Worm (Caenorhabditis elegans) whole organism, young adult: ENCODE measurements around the gene syd-2.

Experiments
- B0261.1 ChIP-seq: sonication (generic microtip); optimal IDR thresholded peaks from 2 replicates; lab custom pipeline; 2016; ENCODE audit warnings: mild to moderate bottlenecking, missing genetic modification characterization, moderate library complexity, missing compliant biosample characterization
- D2030.7 ChIP-seq: fragments of 200-800 bp; sonication (Bioruptor generic); IDR thresholded peaks from 2 replicates; pipeline ENCODE4 v1.3.6; 2022; ENCODE audit warnings: missing genetic modification reagents, missing genetic modification characterization, missing compliant biosample characterization
- F33H1.4 ChIP-seq: fragments of 200-800 bp; sonication (Bioruptor generic); IDR thresholded peaks from 2 replicates; pipeline ENCODE4 v1.3.6; 2022; ENCODE audit warnings: missing genetic modification reagents, missing genetic modification characterization, missing compliant biosample characterization
- F49E8.2 ChIP-seq: sonication (generic microtip); optimal IDR thresholded peaks from 3 replicates; lab custom pipeline; 2017; ENCODE audit warnings: missing genetic modification characterization, mild to moderate bottlenecking, missing compliant biosample characterization, antibody characterized with exemption, moderate library complexity; ENCODE audit not compliant: insufficient read depth
- F52B5.7 ChIP-seq: sonication (generic microtip); optimal IDR thresholded peaks from 2 replicates; lab custom pipeline; 2016; ENCODE audit warnings: mild to moderate bottlenecking, missing genetic modification characterization, missing compliant biosample characterization
- Y56A3A.18 ChIP-seq: fragments of 200-800 bp; sonication (Bioruptor generic); IDR thresholded peaks from 2 replicates; pipeline ENCODE4 v1.3.6; 2022; ENCODE audit warnings: missing genetic modification reagents, missing genetic modification characterization, missing compliant biosample characterization
- Y67H2A.10 ChIP-seq: fragments of 200-800 bp; sonication (Bioruptor generic); conservative IDR thresholded peaks from 2 replicates; pipeline ENCODE4 v1.3.6; 2022; ENCODE audit warnings: missing genetic modification reagents, missing genetic modification characterization, missing compliant biosample characterization
- Y95B8A.8 ChIP-seq: fragments of 200-800 bp; sonication (Bioruptor generic); IDR thresholded peaks from 2 replicates; pipeline ENCODE4 v1.3.6; 2022; ENCODE audit warnings: missing genetic modification reagents, missing genetic modification characterization, missing compliant biosample characterization
- attf-3 ChIP-seq: fragments of 200-800 bp; sonication (Bioruptor generic); conservative IDR thresholded peaks from 2 replicates; pipeline ENCODE4 v1.3.6; 2022; ENCODE audit warnings: missing genetic modification reagents, missing genetic modification characterization, missing compliant biosample characterization
- attf-5 ChIP-seq: fragments of 200-800 bp; sonication (Bioruptor generic); optimal IDR thresholded peaks from 2 replicates; lab custom pipeline; 2018; ENCODE audit warnings: mild to moderate bottlenecking, missing genetic modification characterization, missing compliant biosample characterization
- bed-2 ChIP-seq: fragments of 200-800 bp; sonication (Bioruptor generic); IDR thresholded peaks from 2 replicates; pipeline ENCODE4 v1.3.6; 2022; ENCODE audit warnings: missing genetic modification reagents, missing genetic modification characterization, missing compliant biosample characterization
- cebp-2 ChIP-seq: fragments of 200-800 bp; sonication (Bioruptor generic); IDR thresholded peaks from 2 replicates; pipeline ENCODE4 v1.3.6; 2022; ENCODE audit warnings: missing genetic modification characterization, missing compliant biosample characterization
- ceh-100 ChIP-seq: fragments of 200-800 bp; sonication (Bioruptor generic); IDR thresholded peaks from 2 replicates; pipeline ENCODE4 v1.3.6; 2022; ENCODE audit warnings: missing genetic modification reagents, missing genetic modification characterization, missing compliant biosample characterization
- ceh-40 ChIP-seq: fragments of 200-800 bp; sonication (Bioruptor generic); IDR thresholded peaks from 2 replicates; pipeline ENCODE4 v1.3.6; 2022; ENCODE audit warnings: missing genetic modification characterization, missing compliant biosample characterization
- ceh-58 ChIP-seq: fragments of 200-800 bp; sonication (Bioruptor generic); IDR thresholded peaks from 2 replicates; pipeline ENCODE4 v1.3.6; 2022; ENCODE audit warnings: missing genetic modification characterization, missing compliant biosample characterization
- chd-7 ChIP-seq: sonication (generic microtip); optimal IDR thresholded peaks from 2 replicates; lab custom pipeline; 2016; ENCODE audit warnings: mild to moderate bottlenecking, missing genetic modification characterization, moderate library complexity, missing compliant biosample characterization
- dpl-1 ChIP-seq: fragments of 150-350 bp; optimal IDR thresholded peaks from 2 replicates; lab custom pipeline; 2014; ENCODE audit warnings: missing biosample characterization, missing genetic modification reagents, missing genetic modification characterization
- let-526 ChIP-seq: fragments of 200-800 bp; sonication (Bioruptor generic); IDR thresholded peaks from 2 replicates; pipeline ENCODE4 v1.3.6; 2022; ENCODE audit warnings: missing genetic modification reagents, missing genetic modification characterization, missing compliant biosample characterization
- lin-54 ChIP-seq: fragments of 200-800 bp; sonication (Bioruptor generic); optimal IDR thresholded peaks from 2 replicates; lab custom pipeline; 2018; ENCODE audit warnings: mild to moderate bottlenecking, missing genetic modification characterization, missing compliant biosample characterization
- lir-1 ChIP-seq: fragments of 200-800 bp; sonication (Bioruptor generic); conservative IDR thresholded peaks from 2 replicates; pipeline ENCODE4 v1.3.6; 2022; ENCODE audit warnings: missing genetic modification reagents, missing genetic modification characterization, missing compliant biosample characterization
- madf-6 ChIP-seq: fragments of 200-800 bp; sonication (Bioruptor generic); IDR thresholded peaks from 2 replicates; pipeline ENCODE4 v1.3.6; 2022; ENCODE audit warnings: missing genetic modification reagents, missing genetic modification characterization, missing compliant biosample characterization
- mcd-1 ChIP-seq: fragments of 200-800 bp; sonication (Bioruptor generic); IDR thresholded peaks from 2 replicates; pipeline ENCODE4 v1.3.6; 2022; ENCODE audit warnings: missing genetic modification reagents, missing genetic modification characterization, missing compliant biosample characterization
- nhr-80 ChIP-seq: sonication (generic microtip); optimal IDR thresholded peaks from 2 replicates; lab custom pipeline; 2016; ENCODE audit warnings: missing genetic modification characterization, missing compliant biosample characterization
- repo-1 ChIP-seq: sonication (generic microtip); optimal IDR thresholded peaks from 2 replicates; lab custom pipeline; 2017; ENCODE audit warnings: mild to moderate bottlenecking, missing genetic modification characterization, missing compliant biosample characterization
- snpc-1.3 ChIP-seq: sonication (generic microtip); optimal IDR thresholded peaks from 2 replicates; lab custom pipeline; 2017; ENCODE audit warnings: missing genetic modification characterization, mild to moderate bottlenecking, missing compliant biosample characterization, antibody characterized with exemption, moderate library complexity, missing genotype, missing genetic modification reagents; ENCODE audit not compliant: insufficient read depth
- snpc-3.4 ChIP-seq: sonication (generic microtip); optimal IDR thresholded peaks from 2 replicates; lab custom pipeline; 2017; ENCODE audit warnings: missing genetic modification characterization, mild to moderate bottlenecking, missing compliant biosample characterization, antibody characterized with exemption, moderate library complexity, missing genotype, missing genetic modification reagents
- sptf-2 ChIP-seq: fragments of 200-800 bp; sonication (Bioruptor generic); optimal IDR thresholded peaks from 2 replicates; lab custom pipeline; 2018; ENCODE audit warnings: mild to moderate bottlenecking, missing genetic modification characterization, missing compliant biosample characterization
- tbp1 ChIP-seq: fragments of 200-800 bp; sonication (Bioruptor generic); optimal IDR thresholded peaks from 2 replicates; lab custom pipeline; 2018; ENCODE audit warnings: mild to moderate bottlenecking, missing genetic modification characterization, missing compliant biosample characterization
- tbx-9 ChIP-seq: sonication (generic microtip); optimal IDR thresholded peaks from 2 replicates; lab custom pipeline; 2016; ENCODE audit warnings: borderline replicate concordance, missing genetic modification characterization, inconsistent platforms, missing compliant biosample characterization
- zfh-2 ChIP-seq: fragments of 200-800 bp; sonication (Bioruptor generic); conservative IDR thresholded peaks from 2 replicates; pipeline ENCODE4 v1.3.6; 2022; ENCODE audit warnings: missing genetic modification reagents, missing genetic modification characterization, missing compliant biosample characterization
- zim-3 ChIP-seq: sonication (generic microtip); optimal IDR thresholded peaks from 2 replicates; lab custom pipeline; 2017; ENCODE audit warnings: mild to moderate bottlenecking, missing genetic modification characterization, moderate library complexity, missing compliant biosample characterization
- ztf-22 ChIP-seq: fragments of 200-800 bp; sonication (Bioruptor generic); optimal IDR thresholded peaks from 2 replicates; lab custom pipeline; 2018; ENCODE audit warnings: mild to moderate bottlenecking, missing genetic modification characterization, moderate library complexity, missing compliant biosample characterization
- ztf-25 ChIP-seq: fragments of 200-800 bp; sonication (Bioruptor generic); IDR thresholded peaks from 2 replicates; pipeline ENCODE4 v1.3.6; 2022; ENCODE audit warnings: missing genetic modification reagents, missing genetic modification characterization, missing compliant biosample characterization
- ztf-6 ChIP-seq: fragments of 200-800 bp; sonication (Bioruptor generic); IDR thresholded peaks from 2 replicates; pipeline ENCODE4 v1.3.6; 2022; ENCODE audit warnings: missing genetic modification reagents, missing genetic modification characterization, missing compliant biosample characterization

Gene syd-2

ce11 chrX:10507971-10508370 lies 47.1 kb downstream of the syd-2 start:
- TF ChIP-seq ztf-6 (no peak), Y95B8A.8 (GFP tag; lab: Robert Waterston, UW) (no peak), lin-54 (no peak), repo-1 (tag; lab: Kevin White, UChicago) (no peak), attf-5 (GFP tag; lab: Kevin White, UChicago) (no peak), madf-6 (GFP tag; lab: Robert Waterston, UW) (no peak), tbx-9 (no peak), dpl-1 (GFP tag; lab: Kevin White, UChicago) (no peak), cebp-2 (GFP tag; lab: Robert Waterston, UW) (no peak), chd-7 (no peak), ceh-100 (GFP tag; lab: Robert Waterston, UW) (no peak), zfh-2 (GFP tag; lab: Robert Waterston, UW) (no peak), F49E8.2 (tag; lab: Kevin White, UChicago) (no peak), lir-1 (GFP tag; lab: Robert Waterston, UW) (no peak), F33H1.4 (GFP tag; lab: Robert Waterston, UW) (no peak), snpc-3.4 (tag; lab: Kevin White, UChicago) (no peak), mcd-1 (no peak), F52B5.7 (tag; lab: Kevin White, UChicago) (no peak)

- TF ChIP-seq ceh-58 (GFP tag; lab: Robert Waterston, UW) (no peak), let-526 (no peak), snpc-1.3 (tag; lab: Kevin White, UChicago) (no peak), tbp1 (GFP tag; lab: Kevin White, UChicago) (no peak), bed-2 (GFP tag; lab: Robert Waterston, UW) (no peak), B0261.1 (tag; lab: Kevin White, UChicago) (no peak), Y56A3A.18 (GFP tag; lab: Robert Waterston, UW) (no peak), Y67H2A.10 (GFP tag; lab: Robert Waterston, UW) (no peak), ztf-22 (GFP tag; lab: Kevin White, UChicago) (no peak), sptf-2 (GFP tag; lab: Kevin White, UChicago) (no peak), zim-3 (no peak), attf-3 (GFP tag; lab: Robert Waterston, UW) (no peak), ztf-25 (GFP tag; lab: Robert Waterston, UW) (no peak)
These were observed 49.8 kb downstream of the syd-2 start for ce11 chrX:10505193-10505592.

- TF ChIP-seq attf-5 (GFP tag; lab: Kevin White, UChicago) (no peak), sptf-2 (GFP tag; lab: Kevin White, UChicago) (no peak), D2030.7 (no peak), zim-3 (no peak)
These were observed 51.6 kb downstream of the syd-2 start for ce11 chrX:10503393-10503792.

- TF ChIP-seq nhr-80 = no peak
- TF ChIP-seq ceh-40 = no peak
These were observed 55.4 kb downstream of the syd-2 start, which contains the start of gene vab-3 for ce11 chrX:10499590-10499989. Gene vab-3 (plus strand): TSS chrX:10499890.
